Worm (Caenorhabditis elegans) whole organism, L2 larva: ENCODE data around the gene R10F2.4.
"Not testable (repeated sequence)": the region's sequence is repeated elsewhere in the genome, so short reads cannot be mapped to it uniquely, and the experiment has no call there.

Source experiments
- R02D3.7 ChIP-seq: fragments of 150-350 bp; optimal IDR thresholded peaks from 2 replicates; lab custom pipeline; 2014; ENCODE audit warnings: missing biosample characterization, missing genetic modification characterization
- Y55F3AM.14 ChIP-seq: fragments of 200-800 bp; sonication (Bioruptor generic); optimal IDR thresholded peaks from 2 replicates; lab custom pipeline; 2018; ENCODE audit warnings: mild to moderate bottlenecking, missing genetic modification characterization, missing compliant biosample characterization
- ZK546.5 ChIP-seq: sonication (generic microtip); optimal IDR thresholded peaks from 2 replicates; lab custom pipeline; 2017; ENCODE audit warnings: missing biosample characterization, missing genetic modification characterization
- alr-1 ChIP-seq: fragments of 150-350 bp; optimal IDR thresholded peaks from 2 replicates; lab custom pipeline; 2014; ENCODE audit warnings: missing biosample characterization, missing genetic modification characterization
- ama-1 ChIP-seq: fragments of 150-350 bp; optimal IDR thresholded peaks from 2 replicates; lab custom pipeline; 2018; ENCODE audit warnings: inconsistent platforms
- ceh-16 ChIP-seq: fragments of 150-350 bp; optimal IDR thresholded peaks from 2 replicates; lab custom pipeline; 2014; ENCODE audit warnings: missing biosample characterization, missing genetic modification characterization
- ceh-82 ChIP-seq: fragments of 150-350 bp; optimal IDR thresholded peaks from 2 replicates; lab custom pipeline; 2014; ENCODE audit warnings: missing biosample characterization, missing genetic modification characterization
- crh-2 ChIP-seq: sonication (generic microtip); optimal IDR thresholded peaks from 2 replicates; lab custom pipeline; 2017; ENCODE audit warnings: missing biosample characterization, missing genetic modification characterization
- dmd-4 ChIP-seq: sonication (generic microtip); optimal IDR thresholded peaks from 2 replicates; lab custom pipeline; 2017; ENCODE audit warnings: missing biosample characterization, missing genetic modification characterization
- egl-27 ChIP-seq: sonication (generic microtip); optimal IDR thresholded peaks from 3 replicates; lab custom pipeline; 2017; ENCODE audit warnings: missing biosample characterization, missing genetic modification reagents, missing genetic modification characterization
- elt-1 ChIP-seq: fragments of 150-350 bp; optimal IDR thresholded peaks from 2 replicates; lab custom pipeline; 2014; ENCODE audit warnings: missing biosample characterization, missing genetic modification characterization
- fos-1 ChIP-seq: fragments of 150-350 bp; optimal IDR thresholded peaks from 2 replicates; lab custom pipeline; 2014; ENCODE audit warnings: missing biosample characterization, missing genetic modification characterization
- gmeb-1 ChIP-seq: fragments of 150-350 bp; optimal IDR thresholded peaks from 2 replicates; lab custom pipeline; 2014; ENCODE audit warnings: missing biosample characterization, missing genetic modification characterization
- lin-11 ChIP-seq: fragments of 150-350 bp; sonication (generic microtip); optimal IDR thresholded peaks from 2 replicates; lab custom pipeline; 2014; ENCODE audit warnings: missing biosample characterization, missing genetic modification characterization, inconsistent platforms, mixed read lengths
- lin-13 ChIP-seq: fragments of 150-350 bp; optimal IDR thresholded peaks from 2 replicates; lab custom pipeline; 2014; ENCODE audit warnings: missing biosample characterization, missing genetic modification reagents, missing genetic modification characterization
- lin-39 ChIP-seq: fragments of 150-350 bp; optimal IDR thresholded peaks from 2 replicates; lab custom pipeline; 2014; ENCODE audit warnings: missing biosample characterization, missing genetic modification reagents, missing genetic modification characterization
- lsy-2 ChIP-seq, 2 experiments: fragments of 150-350 bp in 1 of 2; sonication (generic microtip) in 1 of 2; optimal IDR thresholded peaks; 2 replicates each; lab custom pipeline; 2014 to 2017; ENCODE audit warnings: missing biosample characterization in 2 of 2, missing genetic modification characterization in 2 of 2
- mab-5 ChIP-seq: fragments of 150-350 bp; optimal IDR thresholded peaks from 2 replicates; lab custom pipeline; 2014; ENCODE audit warnings: missing biosample characterization, missing genetic modification characterization
- mbf-1 ChIP-seq: sonication (generic microtip); optimal IDR thresholded peaks from 2 replicates; lab custom pipeline; 2017; ENCODE audit warnings: missing biosample characterization, missing genetic modification characterization
- mdl-1 ChIP-seq, 2 experiments: fragments of 150-350 bp in 1 of 2; sonication (generic microtip) in 1 of 2; optimal IDR thresholded peaks; 2 replicates each; lab custom pipeline; 2017; ENCODE audit warnings: missing biosample characterization in 2 of 2, missing genetic modification characterization in 2 of 2
- nhr-10 ChIP-seq: sonication (generic microtip); optimal IDR thresholded peaks from 2 replicates; lab custom pipeline; 2017; ENCODE audit warnings: missing biosample characterization, missing genetic modification characterization
- nhr-12 ChIP-seq: fragments of 150-350 bp; optimal IDR thresholded peaks from 2 replicates; lab custom pipeline; 2014; ENCODE audit warnings: missing biosample characterization, missing genetic modification characterization
- nhr-129 ChIP-seq: fragments of 150-350 bp; optimal IDR thresholded peaks from 2 replicates; lab custom pipeline; 2014; ENCODE audit warnings: missing biosample characterization, missing genetic modification characterization
- nhr-21 ChIP-seq: fragments of 150-350 bp; optimal IDR thresholded peaks from 2 replicates; lab custom pipeline; 2014; ENCODE audit warnings: missing biosample characterization, missing genetic modification characterization
- nhr-23 ChIP-seq: fragments of 150-350 bp; optimal IDR thresholded peaks from 2 replicates; lab custom pipeline; 2014; ENCODE audit warnings: missing biosample characterization, missing genetic modification reagents, missing genetic modification characterization
- nhr-237 ChIP-seq: fragments of 150-350 bp; optimal IDR thresholded peaks from 2 replicates; lab custom pipeline; 2014; ENCODE audit warnings: missing biosample characterization, missing genetic modification characterization
- nhr-6 ChIP-seq: fragments of 150-350 bp; optimal IDR thresholded peaks from 2 replicates; lab custom pipeline; 2014; ENCODE audit warnings: missing biosample characterization, missing genetic modification characterization
- nhr-77 ChIP-seq: fragments of 150-350 bp; optimal IDR thresholded peaks from 2 replicates; lab custom pipeline; 2014; ENCODE audit warnings: missing biosample characterization, missing genetic modification characterization
- sem-4 ChIP-seq: fragments of 150-350 bp; optimal IDR thresholded peaks from 2 replicates; lab custom pipeline; 2014; ENCODE audit warnings: missing biosample characterization, missing genetic modification reagents, missing genetic modification characterization
- skn-1 ChIP-seq: sonication (generic microtip); optimal IDR thresholded peaks from 2 replicates; lab custom pipeline; 2017; ENCODE audit warnings: missing biosample characterization, missing genetic modification characterization
- sma-9 ChIP-seq, 2 experiments: fragments of 150-350 bp in 1 of 2; sonication (generic microtip) in 1 of 2; optimal IDR thresholded peaks; 2 replicates each; lab custom pipeline; 2014 to 2016; ENCODE audit warnings: missing genetic modification characterization in 2 of 2, mild to moderate bottlenecking in 1 of 2, missing biosample characterization in 1 of 2, missing compliant biosample characterization in 1 of 2, missing genetic modification reagents in 1 of 2, moderate library complexity in 1 of 2
- unc-39 ChIP-seq: fragments of 150-350 bp; optimal IDR thresholded peaks from 2 replicates; lab custom pipeline; 2014; ENCODE audit warnings: missing biosample characterization, missing genetic modification characterization
- unc-55 ChIP-seq: fragments of 150-350 bp; sonication (generic microtip); optimal IDR thresholded peaks from 3 replicates; lab custom pipeline; 2014; ENCODE audit warnings: missing biosample characterization, missing genetic modification reagents, missing genetic modification characterization
- zag-1 ChIP-seq: fragments of 150-350 bp; optimal IDR thresholded peaks from 2 replicates; lab custom pipeline; 2014; ENCODE audit warnings: missing biosample characterization, missing genetic modification characterization
- ztf-1 ChIP-seq: fragments of 200-800 bp; sonication (Bioruptor generic); conservative IDR thresholded peaks from 2 replicates; pipeline ENCODE4 v1.3.6; 2022; ENCODE audit warnings: missing genetic modification characterization, missing compliant biosample characterization
- ztf-11 ChIP-seq: sonication (generic microtip); optimal IDR thresholded peaks from 2 replicates; lab custom pipeline; 2017; ENCODE audit warnings: missing biosample characterization, missing genetic modification characterization

Gene R10F2.4

DNA sequence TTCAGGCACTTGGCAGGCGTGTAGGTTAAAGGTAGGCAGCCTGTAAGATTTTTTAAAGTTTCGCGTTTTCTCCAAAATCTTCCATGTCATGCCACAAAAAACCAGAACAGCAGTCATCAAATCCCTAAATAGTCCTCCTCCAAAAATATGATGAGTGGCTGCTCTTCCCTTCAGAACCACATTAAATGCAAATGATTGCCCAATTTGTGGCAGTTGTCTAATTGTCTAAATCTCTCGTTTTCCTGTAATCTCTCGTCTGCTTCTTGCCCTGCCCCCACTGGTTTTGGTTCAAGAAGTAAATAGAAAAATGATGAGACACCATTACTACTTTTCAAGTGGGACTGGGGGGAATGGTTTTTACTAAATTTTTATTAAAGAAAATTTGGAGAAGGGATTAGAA, 18.7 kb downstream of the R10F2.4 start:
- TF ChIP-seq unc-39 = no peak
- TF ChIP-seq egl-27 = no peak
- no peak for TF ChIP-seq mab-5 (tag; lab: Kevin White, UChicago)
- no peak for TF ChIP-seq elt-1 (tag; lab: Kevin White, UChicago)
- no peak for TF ChIP-seq nhr-21 (tag; lab: Kevin White, UChicago)
- TF ChIP-seq nhr-237 = no peak
- no peak for TF ChIP-seq sma-9 (GFP tag; optimal IDR thresholded peaks at IDR 0.05; lab: Kevin White, UChicago)
- no peak for TF ChIP-seq sma-9 (tag; optimal IDR thresholded peaks at IDR 0.05; lab: Kevin White, UChicago)
- no peak for TF ChIP-seq fos-1 (tag; lab: Kevin White, UChicago)
- no peak for TF ChIP-seq alr-1 (tag; lab: Kevin White, UChicago)
- TF ChIP-seq sem-4 (tag; lab: Kevin White, UChicago) = no peak

DNA sequence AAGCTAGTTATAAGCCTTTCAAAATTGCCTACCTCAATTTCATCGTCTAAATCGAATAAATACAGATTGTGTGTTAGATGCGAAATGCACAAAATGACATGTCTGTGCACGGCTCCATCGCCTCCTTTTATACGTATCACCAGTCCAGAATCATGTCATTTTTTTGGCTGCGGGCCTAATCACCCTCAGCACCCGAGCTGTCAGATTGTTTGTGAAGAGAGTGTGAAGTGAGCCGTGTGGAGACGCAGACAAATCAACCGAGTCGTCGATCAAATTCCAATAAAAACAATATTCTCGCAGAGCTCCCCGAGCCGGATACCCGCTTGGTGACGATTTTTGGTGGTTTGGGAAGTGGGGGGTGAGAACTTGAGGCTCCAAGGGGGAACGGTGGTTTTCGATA, 21.8 kb downstream of the R10F2.4 start, which contains the start of gene idpa-1:
idpa-1 (minus strand) TSS at position 101 of the 400 bp plus-strand sequence.
- TF ChIP-seq nhr-10 (tag; lab: Kevin White, UChicago) = no peak
- TF ChIP-seq alr-1 (tag; lab: Kevin White, UChicago) = no peak
- TF ChIP-seq nhr-12 (tag; lab: Kevin White, UChicago) = no peak
- no peak for TF ChIP-seq ama-1
- no peak for TF ChIP-seq nhr-6 (tag; lab: Kevin White, UChicago)
- no peak for TF ChIP-seq lsy-2 (tag; optimal IDR thresholded peaks at IDR 0.05; lab: Kevin White, UChicago)
- no peak for TF ChIP-seq Y55F3AM.14 (GFP tag; lab: Kevin White, UChicago)
- TF ChIP-seq elt-1 (tag; lab: Kevin White, UChicago) = no peak
- no peak for TF ChIP-seq R02D3.7 (tag; lab: Kevin White, UChicago)
- no peak for TF ChIP-seq ceh-16 (tag; lab: Kevin White, UChicago)
- no peak for TF ChIP-seq dmd-4 (tag; lab: Kevin White, UChicago)
- no peak for TF ChIP-seq ztf-11
- no peak for TF ChIP-seq gmeb-1 (tag; lab: Kevin White, UChicago)
- TF ChIP-seq nhr-23 (tag; lab: Kevin White, UChicago) = no peak
- no peak for TF ChIP-seq egl-27
- TF ChIP-seq unc-39 = no peak
- no peak for TF ChIP-seq lin-11
- no peak for TF ChIP-seq lin-39 (tag; lab: Kevin White, UChicago)
- no peak for TF ChIP-seq nhr-77 (tag; lab: Kevin White, UChicago)
- no peak for TF ChIP-seq mbf-1 (tag; lab: Kevin White, UChicago)

DNA sequence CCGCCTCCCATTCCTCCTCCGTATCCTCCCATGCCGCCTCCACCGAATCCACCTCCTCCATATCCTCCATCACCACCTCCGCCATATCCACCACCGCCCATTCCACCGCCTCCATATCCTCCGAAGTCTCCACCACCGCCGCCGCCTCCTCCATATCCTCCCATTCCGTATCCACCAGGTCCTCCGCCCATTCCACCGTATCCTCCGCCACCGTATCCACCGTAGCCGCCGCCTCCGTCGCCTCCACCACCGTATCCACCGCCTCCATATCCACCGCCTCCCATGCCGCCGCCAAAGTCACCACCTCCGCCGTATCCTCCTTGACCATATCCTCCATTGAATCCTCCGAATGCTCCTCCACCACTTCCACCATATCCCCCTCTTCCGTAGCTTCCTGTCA, 23.2 kb downstream of the R10F2.4 start:
- TF ChIP-seq lin-13 (GFP tag; lab: Kevin White, UChicago) (no peak), alr-1 (tag; lab: Kevin White, UChicago) (no peak), skn-1 (tag; lab: Kevin White, UChicago) (no peak), ceh-82 (tag; lab: Kevin White, UChicago) (no peak), dmd-4 (tag; lab: Kevin White, UChicago) (no peak)

DNA sequence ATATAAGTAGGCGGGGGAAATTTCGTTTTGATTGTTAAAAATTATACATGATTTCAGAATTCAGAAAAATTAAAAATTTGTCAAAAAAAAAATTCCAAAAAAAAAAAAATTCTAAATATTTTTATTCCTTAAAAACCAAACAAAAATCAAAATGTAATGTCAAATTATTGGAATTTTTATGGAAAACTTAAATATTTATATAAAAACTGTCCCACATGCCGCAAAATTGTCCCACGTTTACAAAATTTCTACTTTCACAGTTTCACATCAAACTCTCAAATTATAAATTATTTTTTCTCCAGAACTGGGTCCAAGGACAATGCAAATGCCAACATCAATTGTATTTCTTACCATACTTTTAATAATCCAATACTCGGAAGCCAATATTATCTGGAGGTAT, 31.5 kb downstream of the R10F2.4 start, which contains the start of gene F56F11.1:
F56F11.1 (plus strand) TSS at position 301 of the 400 bp plus-strand sequence.
- no peak for TF ChIP-seq fos-1 (tag; lab: Kevin White, UChicago)
- TF ChIP-seq ZK546.5 = no peak
- TF ChIP-seq zag-1 = no peak
- TF ChIP-seq sma-9 (GFP tag; optimal IDR thresholded peaks at IDR 0.05; lab: Kevin White, UChicago) = no peak
- no peak for TF ChIP-seq sma-9 (tag; optimal IDR thresholded peaks at IDR 0.05; lab: Kevin White, UChicago)
- no peak for TF ChIP-seq sem-4 (tag; lab: Kevin White, UChicago)
- no peak for TF ChIP-seq nhr-12 (tag; lab: Kevin White, UChicago)
- no peak for TF ChIP-seq mdl-1 (tag; optimal IDR thresholded peaks at IDR 0.05; lab: Kevin White, UChicago)
- TF ChIP-seq nhr-129 (tag; lab: Kevin White, UChicago) = no peak
- TF ChIP-seq unc-55 = no peak
- TF ChIP-seq mbf-1 (tag; lab: Kevin White, UChicago) = no peak
- TF ChIP-seq lsy-2 (tag; optimal IDR thresholded peaks at IDR 0.05; lab: Kevin White, UChicago) = no peak
- TF ChIP-seq nhr-10 (tag; lab: Kevin White, UChicago) = no peak
- no peak for TF ChIP-seq egl-27

DNA sequence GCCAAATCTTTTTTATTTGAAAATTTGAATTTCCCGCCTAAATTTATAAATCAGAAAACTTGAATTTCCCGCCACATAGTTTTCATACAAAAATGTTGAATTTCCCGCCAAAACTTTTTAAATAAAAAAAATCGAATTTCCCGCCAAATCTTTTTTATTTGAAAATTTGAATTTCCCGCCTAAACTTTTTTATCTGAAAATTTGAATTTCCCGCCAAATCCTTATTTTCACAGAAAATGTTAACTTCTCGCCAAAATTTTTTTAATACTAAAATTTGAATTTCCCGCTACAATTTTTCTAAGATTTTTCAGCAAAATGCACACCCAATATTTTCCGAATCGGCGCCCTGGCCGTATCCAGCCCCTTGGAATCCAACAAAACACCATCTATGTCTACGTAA, 40.9 kb downstream of the R10F2.4 start, which contains the start of gene F56F11.2:
F56F11.2 (plus strand) TSS at position 301 of the 400 bp plus-strand sequence.
- TF ChIP-seq ztf-1 (GFP tag; lab: Robert Waterston, UW); elt-1 (tag; lab: Kevin White, UChicago); crh-2 (tag; lab: Kevin White, UChicago): not testable (repeated sequence)
